Fruit fly (Drosophila melanogaster): ENCODE measurements around the gene TkR99D.

TkR99D gene

dm6 chr3R:29903775-29904356, 65.4 kb downstream of the TkR99D start, which contains the start of gene CG15517 (continued):
- no peak for TF ChIP-seq bab2 (GFP tag; optimal IDR thresholded peaks at IDR 0.05)
- TF ChIP-seq Hmx (GFP tag; optimal IDR thresholded peaks at IDR 0.05): no peak
- no peak for TF ChIP-seq p53 (GFP tag; optimal IDR thresholded peaks at IDR 0.05)
- no peak for TF ChIP-seq CG11398 (GFP tag; optimal IDR thresholded peaks at IDR 0.05)
- no peak for TF ChIP-seq bigmax (GFP tag; optimal IDR thresholded peaks at IDR 0.05)
- TF ChIP-seq yki (optimal IDR thresholded peaks at IDR 0.05): no peak
- TF ChIP-seq Sry-δ (GFP tag; optimal IDR thresholded peaks at IDR 0.05): no peak
- peak; percentile 4 for TF ChIP-seq CG13424 (tag; optimal IDR thresholded peaks at IDR 0.05)
- TF ChIP-seq MBD-R2 (GFP tag; IDR thresholded peaks at IDR 0.05): peak; percentile 29; the same call in 1 of the 2 replicates
- TF ChIP-seq CkIIα-i1 (GFP tag; IDR thresholded peaks at IDR 0.05): no peak
- no peak for TF ChIP-seq CG15011 (GFP tag; optimal IDR thresholded peaks at IDR 0.05)
- TF ChIP-seq CG17912 (GFP tag; optimal IDR thresholded peaks at IDR 0.05): no peak
- TF ChIP-seq CG31365 (tag; optimal IDR thresholded peaks at IDR 0.05): no peak
- no peak for TF ChIP-seq CrebB (tag; optimal IDR thresholded peaks at IDR 0.05)
- TF ChIP-seq E2f1 (GFP tag; IDR thresholded peaks at IDR 0.05): no peak
- no peak for TF ChIP-seq Gug (GFP tag; IDR thresholded peaks at IDR 0.05)
- no peak for TF ChIP-seq ci (GFP tag; IDR thresholded peaks at IDR 0.05)
- TF ChIP-seq schlank (tag; optimal IDR thresholded peaks at IDR 0.05): no peak
- no peak for TF ChIP-seq en (GFP tag; optimal IDR thresholded peaks at IDR 0.05)
- TF ChIP-seq Pdp1 (GFP tag; optimal IDR thresholded peaks at IDR 0.05): no peak
- TF ChIP-seq H15 (GFP tag; IDR thresholded peaks at IDR 0.05): no peak
- TF ChIP-seq Kr (GFP tag; optimal IDR thresholded peaks at IDR 0.05): no peak
- no peak for TF ChIP-seq C15 (GFP tag; IDR thresholded peaks at IDR 0.05)
- TF ChIP-seq NfI (GFP tag; optimal IDR thresholded peaks at IDR 0.05): no peak
- TF ChIP-seq vnd (GFP tag; IDR thresholded peaks at IDR 0.05; ENCODE audit: partially characterized antibody): no peak
- TF ChIP-seq NC2α (GFP tag; optimal IDR thresholded peaks at IDR 0.05): no peak
- peak; percentile 38 for TF ChIP-seq CG7839 (tag; optimal IDR thresholded peaks at IDR 0.05)
- TF ChIP-seq CG30020 (tag; optimal IDR thresholded peaks at IDR 0.05): no peak
- TF ChIP-seq CG17829 (tag; optimal IDR thresholded peaks at IDR 0.05): peak; percentile 30
- no peak for TF ChIP-seq trh (GFP tag; optimal IDR thresholded peaks at IDR 0.05)
- TF ChIP-seq Lhr (GFP tag; optimal IDR thresholded peaks at IDR 0.05): peak; percentile 29
- no peak for TF ChIP-seq fu2 (GFP tag; optimal IDR thresholded peaks at IDR 0.05)
- no peak for TF ChIP-seq ap (GFP tag; IDR thresholded peaks at IDR 0.05)
- no peak for TF ChIP-seq CG3281 (GFP tag; optimal IDR thresholded peaks at IDR 0.05)
- TF ChIP-seq CG6813 (GFP tag; optimal IDR thresholded peaks at IDR 0.05): no peak
- TF ChIP-seq CG8944 (GFP tag; optimal IDR thresholded peaks at IDR 0.05): no peak
- peak; percentile 36 for TF ChIP-seq Chrac-16 (GFP tag; optimal IDR thresholded peaks at IDR 0.05)
- TF ChIP-seq CG12942 (GFP tag; optimal IDR thresholded peaks at IDR 0.05): no peak
- TF ChIP-seq rib (GFP tag; IDR thresholded peaks at IDR 0.05): no peak
- TF ChIP-seq CG11696 (GFP tag; IDR thresholded peaks at IDR 0.05): no peak
- TF ChIP-seq corto (GFP tag; optimal IDR thresholded peaks at IDR 0.05): no peak
- no peak for TF ChIP-seq CG6765 (GFP tag; optimal IDR thresholded peaks at IDR 0.05)
- no peak for TF ChIP-seq CG1792 (GFP tag; optimal IDR thresholded peaks at IDR 0.05)
- TF ChIP-seq gt (GFP tag; IDR thresholded peaks at IDR 0.05): no peak
- TF ChIP-seq CG4617 (GFP tag; optimal IDR thresholded peaks at IDR 0.05; ENCODE audit: borderline replicate concordance): no peak
- no peak for TF ChIP-seq stc (GFP tag; IDR thresholded peaks at IDR 0.05)
- no peak for TF ChIP-seq HLHmδ (GFP tag; optimal IDR thresholded peaks at IDR 0.05)
- TF ChIP-seq pfk (GFP tag; optimal IDR thresholded peaks at IDR 0.05): no peak
- TF ChIP-seq Bgb (GFP tag; IDR thresholded peaks at IDR 0.05; ENCODE audit: partially characterized antibody): peak; percentile 73
- no peak for TF ChIP-seq Eip74EF (GFP tag; optimal IDR thresholded peaks at IDR 0.05)
- TF ChIP-seq Atf6 (GFP tag; IDR thresholded peaks at IDR 0.05): no peak
- no peak for TF ChIP-seq CG17612 (GFP tag; IDR thresholded peaks at IDR 0.05)
